Worm (Caenorhabditis elegans) whole organism, L2 larva: ENCODE data around the gene W09D6.5.

ENCODE experiments used
- C34F6.9 ChIP-seq: fragments of 150-350 bp; optimal IDR thresholded peaks from 2 replicates; lab custom pipeline; 2014; ENCODE audit warnings: missing biosample characterization, missing genetic modification characterization
- Y55F3AM.14 ChIP-seq: fragments of 200-800 bp; sonication (Bioruptor generic); optimal IDR thresholded peaks from 2 replicates; lab custom pipeline; 2018; ENCODE audit warnings: mild to moderate bottlenecking, missing genetic modification characterization, missing compliant biosample characterization
- ama-1 ChIP-seq: fragments of 150-350 bp; optimal IDR thresholded peaks from 2 replicates; lab custom pipeline; 2018; ENCODE audit warnings: inconsistent platforms
- ceh-16 ChIP-seq: fragments of 150-350 bp; optimal IDR thresholded peaks from 2 replicates; lab custom pipeline; 2014; ENCODE audit warnings: missing biosample characterization, missing genetic modification characterization
- elt-3 ChIP-seq: sonication (generic microtip); optimal IDR thresholded peaks from 2 replicates; lab custom pipeline; 2017; ENCODE audit warnings: missing biosample characterization, missing genetic modification characterization
- fos-1 ChIP-seq: fragments of 150-350 bp; optimal IDR thresholded peaks from 2 replicates; lab custom pipeline; 2014; ENCODE audit warnings: missing biosample characterization, missing genetic modification characterization
- mbf-1 ChIP-seq: sonication (generic microtip); optimal IDR thresholded peaks from 2 replicates; lab custom pipeline; 2017; ENCODE audit warnings: missing biosample characterization, missing genetic modification characterization
- nhr-11 ChIP-seq: fragments of 150-350 bp; optimal IDR thresholded peaks from 2 replicates; lab custom pipeline; 2014; ENCODE audit warnings: missing biosample characterization, missing genetic modification characterization
- nhr-129 ChIP-seq: fragments of 150-350 bp; optimal IDR thresholded peaks from 2 replicates; lab custom pipeline; 2014; ENCODE audit warnings: missing biosample characterization, missing genetic modification characterization
- peb-1 ChIP-seq: fragments of 150-350 bp; optimal IDR thresholded peaks from 2 replicates; lab custom pipeline; 2014; ENCODE audit warnings: missing biosample characterization, missing genetic modification characterization
- skn-1 ChIP-seq: sonication (generic microtip); optimal IDR thresholded peaks from 2 replicates; lab custom pipeline; 2017; ENCODE audit warnings: missing biosample characterization, missing genetic modification characterization
- zag-1 ChIP-seq: fragments of 150-350 bp; optimal IDR thresholded peaks from 2 replicates; lab custom pipeline; 2014; ENCODE audit warnings: missing biosample characterization, missing genetic modification characterization
- ztf-11 ChIP-seq: sonication (generic microtip); optimal IDR thresholded peaks from 2 replicates; lab custom pipeline; 2017; ENCODE audit warnings: missing biosample characterization, missing genetic modification characterization

ce11 chrIII:11088187-11088586, at the start of gene W09D6.5:
- TF ChIP-seq ceh-16 (no peak), C34F6.9 (tag; lab: Kevin White, UChicago) (no peak), peb-1 (tag; lab: Kevin White, UChicago) (no peak), nhr-11 (no peak), elt-3 (tag; lab: Kevin White, UChicago) (no peak), zag-1 (no peak), fos-1 (no peak), ama-1 (no peak), nhr-129 (tag; lab: Kevin White, UChicago) (no peak), Y55F3AM.14 (GFP tag; lab: Kevin White, UChicago) (no peak), ztf-11 (no peak), mbf-1 (tag; lab: Kevin White, UChicago) (no peak), skn-1 (tag; lab: Kevin White, UChicago) (no peak)
